Worm (Caenorhabditis elegans): Measurements from ENCODE around the gene wdr-46.
A peak's percentile ranks its signal among the peaks of the same experiment; 100 is the strongest.

The wdr-46 gene

DNA sequence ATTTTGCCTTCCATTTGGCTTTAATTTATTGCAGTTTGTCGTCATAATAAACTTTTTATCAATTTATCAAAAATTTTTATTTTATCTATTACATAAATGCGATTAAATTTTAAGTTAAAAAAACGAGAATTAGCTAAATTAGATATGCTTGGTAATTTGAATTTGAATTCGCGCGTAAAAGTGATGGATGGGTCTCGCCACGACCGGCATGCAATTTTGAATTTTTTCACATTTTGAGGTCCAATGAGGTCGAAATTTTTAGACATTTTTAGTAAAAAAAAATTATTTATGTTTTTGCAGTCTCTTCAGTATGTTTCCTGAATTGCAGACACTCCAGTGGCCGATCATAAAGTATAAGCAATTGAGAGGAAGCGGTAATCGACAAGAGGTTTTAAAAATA, 36.6 kb downstream of the wdr-46 start, which contains the start of gene dsb-1:
dsb-1 (plus strand) TSS at position 301 of the 400 bp plus-strand sequence.
- no peak for TF ChIP-seq zip-2 (tag; optimal IDR thresholded peaks at IDR 0.05)
- no peak for TF ChIP-seq dpl-1 (GFP tag; optimal IDR thresholded peaks at IDR 0.05)
- TF ChIP-seq nhr-6 (tag; optimal IDR thresholded peaks at IDR 0.05) = no peak
- peak; percentile 26 for TF ChIP-seq lin-38 (GFP tag; IDR thresholded peaks at IDR 0.05)

- TF ChIP-seq nhr-25 (tag; optimal IDR thresholded peaks at IDR 0.05; ENCODE audit: borderline replicate concordance, insufficient read depth) (no peak), set-16 (GFP tag; IDR thresholded peaks at IDR 0.05) (no peak), unc-39 (tag; optimal IDR thresholded peaks at IDR 0.05) (no peak), ceh-20 (GFP tag; IDR thresholded peaks at IDR 0.05) (no peak), nhr-11 (tag; optimal IDR thresholded peaks at IDR 0.05) (no peak), ceh-44 (GFP tag; IDR thresholded peaks at IDR 0.05) (no peak), ceh-28 (tag; optimal IDR thresholded peaks at IDR 0.05) (no peak), jun-1 (tag; optimal IDR thresholded peaks at IDR 0.05) (no peak), fos-1 (tag; optimal IDR thresholded peaks at IDR 0.05) (no peak), tra-1 (GFP tag; IDR thresholded peaks at IDR 0.05) (no peak), lin-15B (tag; optimal IDR thresholded peaks at IDR 0.05) (no peak), sdz-12 (GFP tag; optimal IDR thresholded peaks at IDR 0.05) (no peak)
These were observed 38.1 kb downstream of the wdr-46 start, which contains the start of gene acl-13 for ce11 chrIV:12410167-12410566. TSS of gene acl-13 (plus strand) at chrIV:12410467.

DNA sequence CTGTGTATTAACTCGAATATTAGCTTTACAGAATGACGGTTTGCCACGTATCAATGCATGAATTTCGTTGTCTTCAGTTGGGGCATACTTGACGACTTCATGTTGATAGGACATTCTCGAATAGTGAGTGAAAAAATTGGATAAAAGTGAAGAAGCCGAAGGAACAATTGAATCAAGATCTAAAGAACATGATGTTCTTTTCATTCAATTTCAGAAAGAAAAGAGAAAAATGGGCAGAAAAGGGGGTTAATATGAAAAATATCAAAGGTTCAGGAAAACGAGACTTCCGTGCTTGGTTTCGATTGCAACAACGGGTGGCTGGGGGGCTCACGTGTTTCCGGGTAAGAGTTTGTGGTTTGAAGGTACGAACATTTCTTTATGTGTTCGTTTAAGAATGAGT, 42.5 kb downstream of the wdr-46 start:
- no peak for TF ChIP-seq pqm-1 (tag; optimal IDR thresholded peaks at IDR 0.05)
- TF ChIP-seq fkh-10 (GFP tag; optimal IDR thresholded peaks at IDR 0.05) = peak; percentile 64
- TF ChIP-seq snpc-4 (tag; optimal IDR thresholded peaks at IDR 0.05) = no peak
- TF ChIP-seq ces-1 (GFP tag; optimal IDR thresholded peaks at IDR 0.05) = peak; percentile 43
- TF ChIP-seq spr-1 (tag; optimal IDR thresholded peaks at IDR 0.05) = no peak
- TF ChIP-seq mdl-1 (tag; optimal IDR thresholded peaks at IDR 0.05) = no peak
- TF ChIP-seq hif-1 (tag; optimal IDR thresholded peaks at IDR 0.05) = no peak
- TF ChIP-seq daf-12 (tag; optimal IDR thresholded peaks at IDR 0.05) = no peak

DNA sequence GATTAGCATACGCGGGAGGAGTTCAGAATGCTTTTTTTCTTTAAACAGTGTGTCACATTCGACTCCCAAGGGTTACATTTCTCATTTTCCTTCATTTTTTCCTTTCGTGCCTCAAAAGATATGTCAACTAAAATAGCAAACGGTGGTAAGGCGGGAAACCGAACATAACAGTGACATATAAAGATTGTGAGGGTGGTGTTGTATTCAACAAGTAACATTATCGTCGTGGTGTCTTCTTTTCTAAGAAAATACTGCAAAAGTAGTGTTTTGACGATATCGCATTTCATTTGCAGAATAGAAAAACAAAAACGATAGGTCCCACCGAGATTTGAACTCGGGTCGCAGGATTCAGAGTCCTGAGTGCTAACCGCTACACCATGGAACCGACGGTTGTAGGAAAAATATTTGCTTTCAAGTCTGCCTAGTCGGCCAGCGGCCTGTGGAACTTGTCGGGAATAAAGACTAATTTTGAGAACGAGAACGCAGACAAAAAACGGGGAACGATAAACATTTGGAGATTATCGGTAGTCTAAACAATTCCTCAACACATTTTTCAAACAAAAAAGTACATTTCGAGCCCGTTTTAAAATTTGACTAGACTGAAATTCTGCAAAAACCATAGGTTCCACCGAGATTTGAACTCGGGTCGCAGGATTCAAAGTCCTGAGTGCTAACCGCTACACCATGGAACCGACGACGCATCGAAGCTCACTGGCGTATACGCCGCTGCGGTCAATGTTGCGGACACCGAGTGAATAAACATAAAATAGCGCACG, 44.8 kb downstream of the wdr-46 start:
- no peak for TF ChIP-seq Y75B8A.6 (GFP tag; IDR thresholded peaks at IDR 0.05)
- TF ChIP-seq cey-2 (tag; optimal IDR thresholded peaks at IDR 0.05; ENCODE audit: borderline replicate concordance, insufficient read depth) = no peak
- no peak for TF ChIP-seq lin-39 (tag; optimal IDR thresholded peaks at IDR 0.05)
- no peak for TF ChIP-seq F10B5.3 (tag; optimal IDR thresholded peaks at IDR 0.05)
- peak; percentile 19 for TF ChIP-seq hlh-11 (tag; optimal IDR thresholded peaks at IDR 0.05)
- no peak for TF ChIP-seq fos-1 (tag; optimal IDR thresholded peaks at IDR 0.05)
- no peak for TF ChIP-seq R02D3.7 (tag; optimal IDR thresholded peaks at IDR 0.05)
- TF ChIP-seq daf-12 (tag; optimal IDR thresholded peaks at IDR 0.05) = no peak
- no peak for TF ChIP-seq unc-130 (GFP tag; optimal IDR thresholded peaks at IDR 0.05)
- no peak for TF ChIP-seq nhr-102 (tag; optimal IDR thresholded peaks at IDR 0.05)
- TF ChIP-seq ZK337.2 (GFP tag; IDR thresholded peaks at IDR 0.05) = no peak
- TF ChIP-seq lim-7 (GFP tag; IDR thresholded peaks at IDR 0.05) = peak; percentile 63
- TF ChIP-seq tag-97 (GFP tag; IDR thresholded peaks at IDR 0.05) = no peak
- no peak for TF ChIP-seq zfp-2 (tag; optimal IDR thresholded peaks at IDR 0.05)
- peak; percentile 56 for TF ChIP-seq mes-2 (tag; optimal IDR thresholded peaks at IDR 0.05; ENCODE audit: poor library complexity, severe bottlenecking)
- no peak for TF ChIP-seq ceh-82 (tag; optimal IDR thresholded peaks at IDR 0.05)
- no peak for TF ChIP-seq lin-1 (GFP tag; IDR thresholded peaks at IDR 0.05)
- no peak for TF ChIP-seq F37D6.2 (tag; optimal IDR thresholded peaks at IDR 0.05)
- TF ChIP-seq egl-43 (GFP tag; IDR thresholded peaks at IDR 0.05) = peak; percentile 73
- no peak for TF ChIP-seq nhr-237 (tag; optimal IDR thresholded peaks at IDR 0.05)
- peak; percentile 50 for TF ChIP-seq spr-1 (tag; optimal IDR thresholded peaks at IDR 0.05)
- TF ChIP-seq mxl-3 (GFP tag; optimal IDR thresholded peaks at IDR 0.05) = no peak
- no peak for TF ChIP-seq mxl-2 (GFP tag; conservative IDR thresholded peaks at IDR 0.05)
- TF ChIP-seq lin-29 (GFP tag; IDR thresholded peaks at IDR 0.05) = no peak
- TF ChIP-seq nhr-77 (tag; optimal IDR thresholded peaks at IDR 0.05) = no peak
